Fruit fly (Drosophila melanogaster) whole organism, embryonic: Measurements from ENCODE around the gene CG31365.

Experiments used
- Antp ChIP-seq: fragments of 200-800 bp; sonication (Bioruptor generic); optimal IDR thresholded peaks from 3 replicates; lab custom pipeline; 2016; ENCODE audit warnings: missing biosample characterization, missing genetic modification characterization
- Atf-2 ChIP-seq: fragments of 200-800 bp; sonication (Bioruptor generic); optimal IDR thresholded peaks from 2 replicates; lab custom pipeline; 2016; ENCODE audit warnings: missing biosample characterization, missing genetic modification characterization
- Atf3 ChIP-seq: fragments of 200-800 bp; sonication (Bioruptor generic); optimal IDR thresholded peaks from 3 replicates; lab custom pipeline; 2016; ENCODE audit warnings: missing biosample characterization, missing genetic modification characterization
- Bdp1 ChIP-seq: fragments of 200-800 bp; sonication (Bioruptor generic); optimal IDR thresholded peaks from 3 replicates; lab custom pipeline; 2016; ENCODE audit warnings: missing biosample characterization, missing genetic modification characterization
- Bgb ChIP-seq: fragments of 200-800 bp; sonication (Bioruptor generic); IDR thresholded peaks from 2 replicates; pipeline ENCODE4 v1.3.6; 2022; ENCODE audit warnings: missing biosample characterization, missing genetic modification characterization; ENCODE audit not compliant: partially characterized antibody
- CG10543 ChIP-seq: fragments of 200-800 bp; sonication (Bioruptor generic); optimal IDR thresholded peaks from 3 replicates; lab custom pipeline; 2017; ENCODE audit warnings: missing biosample characterization, mild to moderate bottlenecking, missing genetic modification characterization, moderate library complexity
- CG11560 ChIP-seq: fragments of 200-800 bp; sonication (Bioruptor generic); IDR thresholded peaks from 3 replicates; pipeline ENCODE4 v1.3.6; 2022; ENCODE audit warnings: missing biosample characterization, missing genetic modification characterization
- CG13287 ChIP-seq: fragments of 200-800 bp; sonication (Bioruptor generic); IDR thresholded peaks from 2 replicates; pipeline ENCODE4 v1.3.6; 2022; ENCODE audit warnings: missing biosample characterization, missing genetic modification characterization; ENCODE audit not compliant: partially characterized antibody
- CG14014 ChIP-seq: fragments of 200-800 bp; sonication (Bioruptor generic); IDR thresholded peaks from 2 replicates; pipeline ENCODE4 v1.3.6; 2022; ENCODE audit warnings: missing biosample characterization, missing genetic modification characterization
- CG14860 ChIP-seq: fragments of 200-800 bp; sonication (Bioruptor generic); IDR thresholded peaks from 3 replicates; pipeline ENCODE4 v1.3.6; 2022; ENCODE audit warnings: missing biosample characterization, missing genetic modification characterization; ENCODE audit not compliant: partially characterized antibody
- CG16863 ChIP-seq: fragments of 200-800 bp; sonication (Bioruptor generic); optimal IDR thresholded peaks from 3 replicates; lab custom pipeline; 2016; ENCODE audit warnings: missing biosample characterization, missing genetic modification characterization
- CG17361 ChIP-seq: fragments of 200-800 bp; sonication (Bioruptor generic); IDR thresholded peaks from 3 replicates; pipeline ENCODE4 v1.3.6; 2022; ENCODE audit warnings: missing biosample characterization, missing genetic modification characterization
- CG17912 ChIP-seq: fragments of 200-800 bp; sonication (Bioruptor generic); optimal IDR thresholded peaks from 2 replicates; lab custom pipeline; 2018; ENCODE audit warnings: missing biosample characterization, mild to moderate bottlenecking, missing genetic modification characterization
- CG18619 ChIP-seq: fragments of 200-800 bp; sonication (Bioruptor generic); optimal IDR thresholded peaks from 3 replicates; lab custom pipeline; 2017; ENCODE audit warnings: missing biosample characterization, mild to moderate bottlenecking, missing genetic modification characterization
- CG2712 ChIP-seq: fragments of 200-800 bp; optimal IDR thresholded peaks from 3 replicates; lab custom pipeline; 2019; ENCODE audit warnings: missing biosample characterization, mild to moderate bottlenecking, missing genetic modification characterization, moderate library complexity
- CG3065 ChIP-seq: fragments of 200-800 bp; sonication (Bioruptor generic); optimal IDR thresholded peaks from 2 replicates; lab custom pipeline; 2016; ENCODE audit warnings: missing biosample characterization, missing genetic modification characterization
- CG34376 ChIP-seq: fragments of 200-800 bp; sonication (Bioruptor generic); optimal IDR thresholded peaks from 2 replicates; lab custom pipeline; 2018; ENCODE audit warnings: missing biosample characterization, mild to moderate bottlenecking, missing genetic modification characterization
- CG9797 ChIP-seq: fragments of 200-800 bp; sonication (Bioruptor generic); optimal IDR thresholded peaks from 3 replicates; lab custom pipeline; 2018; ENCODE audit warnings: missing biosample characterization, mild to moderate bottlenecking, missing genetic modification characterization
- CG9932 ChIP-seq: fragments of 200-800 bp; sonication (Bioruptor generic); IDR thresholded peaks from 2 replicates; pipeline ENCODE4 v1.3.6; 2022; ENCODE audit warnings: missing biosample characterization, missing genetic modification characterization
- Dad ChIP-seq: fragments of 200-800 bp; sonication (Bioruptor generic); optimal IDR thresholded peaks from 3 replicates; lab custom pipeline; 2016; ENCODE audit warnings: missing biosample characterization, missing genetic modification characterization
- Dbx ChIP-seq: fragments of 200-800 bp; sonication (Bioruptor generic); IDR thresholded peaks from 3 replicates; pipeline ENCODE4 v1.3.6; 2022; ENCODE audit warnings: missing biosample characterization, missing genetic modification characterization
- Dref ChIP-seq: fragments of 200-800 bp; sonication (Bioruptor generic); IDR thresholded peaks from 2 replicates; pipeline ENCODE4 v1.3.6; 2022; ENCODE audit warnings: missing biosample characterization, missing genetic modification characterization
- ERR ChIP-seq: fragments of 200-800 bp; sonication (Bioruptor generic); optimal IDR thresholded peaks from 2 replicates; lab custom pipeline; 2016; ENCODE audit warnings: missing biosample characterization, missing genetic modification characterization
- H15 ChIP-seq: fragments of 200-800 bp; sonication (Bioruptor generic); IDR thresholded peaks from 3 replicates; pipeline ENCODE4 v1.3.6; 2022; ENCODE audit warnings: missing biosample characterization, missing genetic modification characterization
- HLH3B ChIP-seq: fragments of 200-800 bp; sonication (Bioruptor generic); IDR thresholded peaks from 2 replicates; pipeline ENCODE4 v1.3.6; 2022; ENCODE audit warnings: missing biosample characterization, missing genetic modification characterization
- Hr3 ChIP-seq: fragments of 200-800 bp; sonication (Bioruptor generic); optimal IDR thresholded peaks from 3 replicates; lab custom pipeline; 2016; ENCODE audit warnings: missing biosample characterization, missing genetic modification characterization
- Hr39 ChIP-seq: fragments of >200 bp; optimal IDR thresholded peaks from 2 replicates; lab custom pipeline; 2017
- NFAT ChIP-seq: fragments of 200-800 bp; sonication (Bioruptor generic); IDR thresholded peaks from 2 replicates; pipeline ENCODE4 v1.3.6; 2022; ENCODE audit warnings: missing biosample characterization, missing genetic modification characterization
- PHDP ChIP-seq: fragments of 200-800 bp; sonication (Bioruptor generic); optimal IDR thresholded peaks from 3 replicates; lab custom pipeline; 2018; ENCODE audit warnings: missing biosample characterization, mild to moderate bottlenecking, missing genetic modification characterization, moderate library complexity
- Sry-δ ChIP-seq: fragments of 200-800 bp; sonication (Bioruptor generic); optimal IDR thresholded peaks from 2 replicates; lab custom pipeline; 2016; ENCODE audit warnings: missing biosample characterization, missing genetic modification characterization
- btn ChIP-seq: fragments of 200-800 bp; sonication (Bioruptor generic); optimal IDR thresholded peaks from 2 replicates; lab custom pipeline; 2016; ENCODE audit warnings: missing biosample characterization, missing genetic modification characterization
- cas ChIP-seq: fragments of 200-800 bp; sonication (Bioruptor generic); IDR thresholded peaks from 2 replicates; pipeline ENCODE4 v1.3.6; 2022; ENCODE audit warnings: missing biosample characterization, missing genetic modification characterization
- crp ChIP-seq, 2 experiments: fragments of 200-800 bp; sonication (Bioruptor generic); optimal IDR thresholded peaks; 2 replicates in 1 of 2; 3 replicates in 1 of 2; lab custom pipeline; 2017; ENCODE audit warnings: missing biosample characterization in 2 of 2, missing genetic modification characterization in 2 of 2, mild to moderate bottlenecking in 1 of 2, moderate library complexity in 1 of 2
- disco-r ChIP-seq: fragments of 200-800 bp; sonication (Bioruptor generic); optimal IDR thresholded peaks from 2 replicates; lab custom pipeline; 2016; ENCODE audit warnings: missing biosample characterization, missing genetic modification characterization
- ems ChIP-seq: fragments of 200-800 bp; sonication (Bioruptor generic); optimal IDR thresholded peaks from 3 replicates; lab custom pipeline; 2016; ENCODE audit warnings: missing biosample characterization, missing genetic modification characterization
- exex ChIP-seq: fragments of 200-800 bp; sonication (Bioruptor generic); optimal IDR thresholded peaks from 4 replicates; lab custom pipeline; 2018; ENCODE audit warnings: missing biosample characterization, mild to moderate bottlenecking, missing genetic modification characterization, moderate library complexity
- eyg ChIP-seq: fragments of 200-800 bp; sonication (Bioruptor generic); optimal IDR thresholded peaks from 3 replicates; lab custom pipeline; 2016; ENCODE audit warnings: missing biosample characterization, missing genetic modification characterization
- gro ChIP-seq: fragments of 200-800 bp; sonication (Bioruptor generic); optimal IDR thresholded peaks from 2 replicates; lab custom pipeline; 2016; ENCODE audit warnings: missing biosample characterization, missing genetic modification characterization
- kni ChIP-seq: fragments of 200-800 bp; sonication (Bioruptor generic); optimal IDR thresholded peaks from 3 replicates; lab custom pipeline; 2017; ENCODE audit warnings: mild to moderate bottlenecking, missing biosample characterization, missing genetic modification reagents, missing genetic modification characterization
- lola ChIP-seq, 3 experiments: fragments of >200 bp in 2 of 3; fragments of 200-800 bp in 1 of 3; sonication (Bioruptor generic) in 1 of 3; optimal IDR thresholded peaks; 2 replicates each; lab custom pipeline; 2017 to 2019; ENCODE audit warnings: missing biosample characterization in 3 of 3, missing genetic modification characterization in 3 of 3, mild to moderate bottlenecking in 1 of 3, moderate library complexity in 1 of 3
- nerfin-1 ChIP-seq: fragments of 200-800 bp; sonication (Bioruptor generic); optimal IDR thresholded peaks from 3 replicates; lab custom pipeline; 2019; ENCODE audit warnings: missing biosample characterization, mild to moderate bottlenecking, missing genetic modification characterization, moderate library complexity
- nerfin-2 ChIP-seq: fragments of 200-800 bp; sonication (Bioruptor generic); IDR thresholded peaks from 2 replicates; pipeline ENCODE4 v1.3.6; 2022; ENCODE audit warnings: missing biosample characterization, missing genetic modification characterization; ENCODE audit not compliant: partially characterized antibody
- pan ChIP-seq, 4 experiments: fragments of >200 bp in 3 of 4; fragments of 200-800 bp in 1 of 4; sonication (Bioruptor generic) in 1 of 4; optimal IDR thresholded peaks in 3 of 4; IDR thresholded peaks in 1 of 4; 2 replicates each; pipeline versions ENCODE4 v1.3.6 to Lab custom; 2017 to 2022; ENCODE audit warnings: missing biosample characterization in 2 of 4, missing genetic modification characterization in 2 of 4, mixed read lengths in 1 of 4
- pzg ChIP-seq: fragments of 200-800 bp; sonication (Bioruptor generic); optimal IDR thresholded peaks from 3 replicates; lab custom pipeline; 2018; ENCODE audit warnings: missing biosample characterization, mild to moderate bottlenecking, missing genetic modification characterization, moderate library complexity
- repo ChIP-seq: fragments of 200-800 bp; sonication (Bioruptor generic); optimal IDR thresholded peaks from 2 replicates; lab custom pipeline; 2016; ENCODE audit warnings: missing biosample characterization, missing genetic modification characterization
- tio ChIP-seq: fragments of 200-800 bp; sonication (Bioruptor generic); optimal IDR thresholded peaks from 2 replicates; lab custom pipeline; 2017; ENCODE audit warnings: missing biosample characterization, missing genetic modification characterization, inconsistent platforms
- trem ChIP-seq: fragments of 200-800 bp; optimal IDR thresholded peaks from 3 replicates; lab custom pipeline; 2019; ENCODE audit warnings: missing biosample characterization, mild to moderate bottlenecking, missing genetic modification characterization, moderate library complexity
- unc-4 ChIP-seq: fragments of 200-800 bp; sonication (Bioruptor generic); IDR thresholded peaks from 2 replicates; pipeline ENCODE4 v1.3.6; 2022; ENCODE audit warnings: missing biosample characterization, missing genetic modification characterization; ENCODE audit not compliant: partially characterized antibody
- zen ChIP-seq: fragments of 200-800 bp; sonication (Bioruptor generic); optimal IDR thresholded peaks from 3 replicates; lab custom pipeline; 2018; ENCODE audit warnings: missing biosample characterization, mild to moderate bottlenecking, missing genetic modification characterization, moderate library complexity

The CG31365 gene

dm6 chr3R:23112680-23113362 lies 13.4 kb downstream of the CG31365 start, which contains the start of gene Cow (continued):
- TF ChIP-seq tio (GFP tag; lab: Kevin White, UChicago) (peak; percentile 43), CG14860 (GFP tag; lab: Robert Waterston, UW) (no peak), CG16863 (GFP tag; lab: Kevin White, UChicago) (peak; percentile 41), CG10543 (GFP tag; lab: Kevin White, UChicago) (peak; percentile 21), CG3065 (GFP tag; lab: Kevin White, UChicago) (no peak), trem (no peak), PHDP (tag; lab: Kevin White, UChicago) (peak; percentile 69), CG2712 (tag; lab: Kevin White, UChicago) (peak; percentile 44), Atf3 (no peak), btn (no peak), nerfin-2 (no peak), Dad (no peak), repo (GFP tag; lab: Kevin White, UChicago) (no peak), CG17361 (peak; percentile 41; the same call in 1 of the 3 replicates), lola (GFP tag; optimal IDR thresholded peaks at IDR 0.05; lab: Kevin White, UChicago) (no peak), disco-r (no peak), zen (tag; lab: Kevin White, UChicago) (no peak), CG13287 (GFP tag; lab: Robert Waterston, UW) (no peak), cas (GFP tag; lab: Robert Waterston, UW) (0 out of 2 replicates have a peak, but pooled peaks have one; percentile 31), Sry-δ (GFP tag; lab: Kevin White, UChicago) (peak; percentile 26), unc-4 (GFP tag; lab: Robert Waterston, UW) (no peak), gro (GFP tag; lab: Kevin White, UChicago) (peak; percentile 64), eyg (no peak), CG18619 (GFP tag; lab: Kevin White, UChicago) (peak; percentile 62), NFAT (GFP tag; lab: Robert Waterston, UW) (no peak), HLH3B (GFP tag; lab: Robert Waterston, UW) (peak; percentile 66), Dbx (GFP tag; lab: Robert Waterston, UW) (peak; percentile 84), CG14014 (GFP tag; lab: Robert Waterston, UW) (peak; percentile 82), ems (peak; percentile 36), Antp (GFP tag; lab: Kevin White, UChicago) (peak; percentile 32), CG17912 (GFP tag; lab: Kevin White, UChicago) (no peak), H15 (peak; percentile 59; the same call in 1 of the 3 replicates), CG34376 (peak; percentile 59), ERR (no peak), Hr3 (GFP tag; lab: Kevin White, UChicago) (peak; percentile 49), Bgb (GFP tag; lab: Robert Waterston, UW) (no peak), CG9797 (GFP tag; lab: Kevin White, UChicago) (no peak), Bdp1 (GFP tag; lab: Kevin White, UChicago) (peak; percentile 42), CG9932 (GFP tag; lab: Robert Waterston, UW) (peak; percentile 70), nerfin-1 (tag; lab: Kevin White, UChicago) (peak; percentile 40), crp (GFP tag; optimal IDR thresholded peaks at IDR 0.05; lab: Kevin White, UChicago) (no peak), CG11560 (tag; lab: Robert Waterston, UW) (peak; percentile 65), kni (GFP tag; lab: Kevin White, UChicago) (no peak), exex (tag; lab: Kevin White, UChicago) (peak; percentile 21), Dref (GFP tag; lab: Robert Waterston, UW) (no peak), Hr39 (lab: Kevin White, UChicago) (no peak), Atf-2 (GFP tag; lab: Kevin White, UChicago) (peak; percentile 36), pan (optimal IDR thresholded peaks at IDR 0.05; lab: Kevin White, UChicago) (no peak), pan (GFP tag; optimal IDR thresholded peaks at IDR 0.05 in 1 of 2, IDR thresholded peaks at IDR 0.05 in 1 of 2) (peak in 1 of 2 experiments; percentile 86), pzg (GFP tag; lab: Kevin White, UChicago) (peak; percentile 4)
